Worm (Caenorhabditis elegans) whole organism, L2 larva: ENCODE measurements around the gene M110.8.

Experiments
- fos-1 ChIP-seq: fragments of 150-350 bp; optimal IDR thresholded peaks from 2 replicates; lab custom pipeline; 2014; ENCODE audit warnings: missing biosample characterization, missing genetic modification characterization
- lin-13 ChIP-seq: fragments of 150-350 bp; optimal IDR thresholded peaks from 2 replicates; lab custom pipeline; 2014; ENCODE audit warnings: missing biosample characterization, missing genetic modification reagents, missing genetic modification characterization
- ztf-11 ChIP-seq: sonication (generic microtip); optimal IDR thresholded peaks from 2 replicates; lab custom pipeline; 2017; ENCODE audit warnings: missing biosample characterization, missing genetic modification characterization

DNA sequence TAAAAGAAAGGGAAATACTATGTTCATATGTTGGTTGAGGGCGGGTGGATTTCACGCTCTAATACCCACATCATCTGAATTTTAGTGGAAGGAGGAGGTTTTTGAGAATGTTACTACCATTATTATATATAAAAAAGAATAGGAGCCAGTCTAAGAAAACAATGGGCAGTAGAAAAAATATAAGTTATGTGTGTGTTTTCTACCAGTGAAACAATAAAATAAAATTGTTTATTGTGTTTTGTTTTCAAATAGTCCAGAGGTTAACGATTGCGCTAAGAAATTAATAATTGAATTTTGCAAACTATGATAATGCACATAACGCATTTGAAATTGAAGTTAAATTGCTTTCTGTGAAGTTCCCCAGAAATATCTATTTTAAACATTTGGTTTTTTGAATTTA, at the start of gene M110.8:
- no peak for TF ChIP-seq ztf-11 (tag; lab: Kevin White, UChicago)
- TF ChIP-seq fos-1 (tag; lab: Kevin White, UChicago): no peak
- no peak for TF ChIP-seq lin-13 (GFP tag; lab: Kevin White, UChicago)
